Worm (Caenorhabditis elegans): ENCODE results near the gene F31D4.5.

ce11 chrV:20850580-20850979 is 3.3 kb upstream of the F31D4.5 start, which contains the start of gene clec-264:
- TF ChIP-seq unc-62 (GFP tag; optimal IDR thresholded peaks at IDR 0.05), result no peak
- TF ChIP-seq unc-39 (tag; optimal IDR thresholded peaks at IDR 0.05), result no peak
- no peak for TF ChIP-seq nhr-237 (tag; optimal IDR thresholded peaks at IDR 0.05)
- no peak for TF ChIP-seq daf-12 (tag; optimal IDR thresholded peaks at IDR 0.05)
- no peak for TF ChIP-seq fos-1 (tag; optimal IDR thresholded peaks at IDR 0.05)
- TF ChIP-seq ceh-9 (tag; optimal IDR thresholded peaks at IDR 0.05), result no peak
- no peak for TF ChIP-seq ztf-4 (tag; optimal IDR thresholded peaks at IDR 0.05)
- no peak for TF ChIP-seq fkh-10 (GFP tag; optimal IDR thresholded peaks at IDR 0.05)
- TF ChIP-seq ZK546.5 (tag; optimal IDR thresholded peaks at IDR 0.05), result no peak
- TF ChIP-seq nhr-76 (tag; optimal IDR thresholded peaks at IDR 0.05), result no peak

Data from whole organism, L3 larva.